Fruit fly (Drosophila melanogaster) whole organism, prepupa: ENCODE data around the gene Ctps.

Experiments
- CG11762 ChIP-seq: fragments of 200-800 bp; sonication (Bioruptor generic); optimal IDR thresholded peaks from 3 replicates; lab custom pipeline; 2016; ENCODE audit warnings: missing biosample characterization, missing genetic modification characterization; ENCODE audit not compliant: insufficient read depth
- CG11902 ChIP-seq: fragments of 200-800 bp; sonication (Bioruptor generic); optimal IDR thresholded peaks from 3 replicates; lab custom pipeline; 2016; ENCODE audit warnings: missing biosample characterization, missing genetic modification characterization
- CG7368 ChIP-seq: fragments of 200-800 bp; sonication (Bioruptor generic); optimal IDR thresholded peaks from 3 replicates; lab custom pipeline; 2016; ENCODE audit warnings: missing biosample characterization, missing genetic modification characterization
- Hr4 ChIP-seq: fragments of 200-800 bp; sonication (Bioruptor generic); optimal IDR thresholded peaks from 3 replicates; lab custom pipeline; 2016; ENCODE audit warnings: missing biosample characterization, missing genetic modification characterization
- esn ChIP-seq: fragments of 200-800 bp; sonication (Bioruptor generic); optimal IDR thresholded peaks from 2 replicates; lab custom pipeline; 2016; ENCODE audit warnings: missing biosample characterization, mild to moderate bottlenecking, missing genetic modification characterization, moderate library complexity

dm6 chr3L:15143638-15144600, 46.2 kb downstream of the Ctps start, which contains the start of the genes CG32147 and Pex3:
- TF ChIP-seq CG11902 (GFP tag; lab: Kevin White, UChicago) (no peak), Hr4 (GFP tag; lab: Kevin White, UChicago) (no peak), CG7368 (GFP tag; lab: Kevin White, UChicago) (no peak), CG11762 (no peak), esn (GFP tag; lab: Kevin White, UChicago) (peak; percentile 4)
